Worm (Caenorhabditis elegans) whole organism, L1 larva: ENCODE data around the gene faah-4.
"Not testable (repeated sequence)": the region's sequence is repeated elsewhere in the genome, so short reads cannot be mapped to it uniquely, and the experiment has no call there.

Experiments used
- C34B4.2 ChIP-seq: sonication (generic microtip); optimal IDR thresholded peaks from 2 replicates; lab custom pipeline; 2017; ENCODE audit warnings: mild to moderate bottlenecking, missing genetic modification characterization, missing compliant biosample characterization
- alr-1 ChIP-seq: fragments of 200-800 bp; sonication (Bioruptor generic); optimal IDR thresholded peaks from 2 replicates; lab custom pipeline; 2018; ENCODE audit warnings: borderline replicate concordance, mild to moderate bottlenecking, missing genetic modification characterization, missing compliant biosample characterization
- ceh-63 ChIP-seq: fragments of 200-800 bp; sonication (Bioruptor generic); optimal IDR thresholded peaks from 2 replicates; lab custom pipeline; 2018; ENCODE audit warnings: mild to moderate bottlenecking, missing genetic modification characterization, missing compliant biosample characterization
- ceh-90 ChIP-seq: sonication (generic microtip); optimal IDR thresholded peaks from 2 replicates; lab custom pipeline; 2016; ENCODE audit warnings: missing genetic modification characterization, missing compliant biosample characterization
- efl-1 ChIP-seq, 4 experiments: fragments of 150-350 bp; optimal IDR thresholded peaks in 3 of 4; peaks in 1 of 4; 1 replicate in 1 of 4; 2 replicates in 3 of 4; lab custom pipeline; 2014; ENCODE audit warnings: missing biosample characterization in 2 of 4, missing genetic modification characterization in 2 of 4, missing genetic modification reagents in 2 of 4
- elt-2 ChIP-seq: sonication (generic microtip); optimal IDR thresholded peaks from 2 replicates; lab custom pipeline; 2016; ENCODE audit warnings: missing genetic modification characterization, mild to moderate bottlenecking, inconsistent platforms, missing compliant biosample characterization, missing genetic modification reagents
- elt-3 ChIP-seq, 6 experiments: fragments of 150-350 bp in 1 of 6; sonication (generic microtip); optimal IDR thresholded peaks; 2 replicates each; lab custom pipeline; 2017 to 2018; ENCODE audit warnings: missing biosample characterization in 6 of 6, missing genetic modification characterization in 6 of 6, inconsistent platforms in 1 of 6
- ets-5 ChIP-seq: fragments of 200-800 bp; sonication (Bioruptor generic); IDR thresholded peaks from 2 replicates; pipeline ENCODE4 v1.3.6; 2022; ENCODE audit warnings: missing genetic modification characterization, missing compliant biosample characterization
- grh-1 ChIP-seq: fragments of 200-800 bp; sonication (Bioruptor generic); IDR thresholded peaks from 2 replicates; pipeline ENCODE4 v1.3.6; 2022; ENCODE audit warnings: missing genetic modification reagents, missing genetic modification characterization, missing compliant biosample characterization
- hlh-17 ChIP-seq: fragments of 200-800 bp; sonication (Bioruptor generic); optimal IDR thresholded peaks from 2 replicates; lab custom pipeline; 2018; ENCODE audit warnings: missing genetic modification characterization, mild to moderate bottlenecking, missing compliant biosample characterization, moderate library complexity, borderline replicate concordance
- hlh-4 ChIP-seq: sonication (generic microtip); optimal IDR thresholded peaks from 2 replicates; lab custom pipeline; 2016; ENCODE audit warnings: mild to moderate bottlenecking, missing genetic modification characterization, missing compliant biosample characterization
- lin-13 ChIP-seq: fragments of 150-350 bp; optimal IDR thresholded peaks from 2 replicates; lab custom pipeline; 2014; ENCODE audit warnings: missing biosample characterization, missing genetic modification reagents, missing genetic modification characterization
- lin-15B ChIP-seq: fragments of 150-350 bp; sonication (generic microtip); optimal IDR thresholded peaks from 3 replicates; lab custom pipeline; 2014; ENCODE audit warnings: missing biosample characterization, missing genetic modification characterization
- lin-35 ChIP-seq, 2 experiments: fragments of 150-350 bp; optimal IDR thresholded peaks; 2 replicates each; lab custom pipeline; 2014; ENCODE audit warnings: missing biosample characterization in 2 of 2, missing genetic modification characterization in 2 of 2, missing genetic modification reagents in 2 of 2
- lir-3 ChIP-seq: sonication (generic microtip); optimal IDR thresholded peaks from 2 replicates; lab custom pipeline; 2016; ENCODE audit warnings: mild to moderate bottlenecking, missing genetic modification characterization, moderate library complexity, missing compliant biosample characterization; ENCODE audit not compliant: poor library complexity
- mab-9 ChIP-seq: fragments of 200-800 bp; sonication (Bioruptor generic); IDR thresholded peaks from 2 replicates; pipeline ENCODE4 v1.3.6; 2022; ENCODE audit warnings: missing genetic modification reagents, missing genetic modification characterization, missing compliant biosample characterization
- mef-2 ChIP-seq: fragments of 150-350 bp; optimal IDR thresholded peaks from 2 replicates; lab custom pipeline; 2014; ENCODE audit warnings: missing biosample characterization, missing genetic modification characterization
- mep-1 ChIP-seq: fragments of 150-350 bp; optimal IDR thresholded peaks from 2 replicates; lab custom pipeline; 2014; ENCODE audit warnings: missing biosample characterization, missing genetic modification characterization
- nhr-19 ChIP-seq: fragments of 200-800 bp; sonication (Bioruptor generic); conservative IDR thresholded peaks from 2 replicates; pipeline ENCODE4 v1.3.6; 2022; ENCODE audit warnings: missing genetic modification characterization, missing compliant biosample characterization
- nhr-237 ChIP-seq: fragments of 150-350 bp; optimal IDR thresholded peaks from 2 replicates; lab custom pipeline; 2014; ENCODE audit warnings: missing biosample characterization, missing genetic modification characterization
- nhr-28 ChIP-seq: fragments of 150-350 bp; optimal IDR thresholded peaks from 2 replicates; lab custom pipeline; 2014; ENCODE audit warnings: missing biosample characterization, missing genetic modification characterization
- nhr-47 ChIP-seq: sonication (generic microtip); optimal IDR thresholded peaks from 2 replicates; lab custom pipeline; 2016; ENCODE audit warnings: mild to moderate bottlenecking, missing genetic modification characterization, moderate library complexity, missing compliant biosample characterization
- nhr-71 ChIP-seq: sonication (generic microtip); optimal IDR thresholded peaks from 2 replicates; lab custom pipeline; 2016; ENCODE audit warnings: mild to moderate bottlenecking, missing genetic modification characterization, moderate library complexity, missing compliant biosample characterization
- nhr-77 ChIP-seq: fragments of 150-350 bp; optimal IDR thresholded peaks from 2 replicates; lab custom pipeline; 2014; ENCODE audit warnings: missing biosample characterization, missing genetic modification characterization
- nhr-84 ChIP-seq: sonication (generic microtip); optimal IDR thresholded peaks from 2 replicates; lab custom pipeline; 2017; ENCODE audit warnings: missing biosample characterization, missing genetic modification characterization
- pag-3 ChIP-seq: sonication (generic microtip); optimal IDR thresholded peaks from 2 replicates; lab custom pipeline; 2017; ENCODE audit warnings: missing genetic modification characterization, mild to moderate bottlenecking, missing compliant biosample characterization, antibody characterized with exemption, borderline replicate concordance; ENCODE audit not compliant: insufficient read depth
- pax-3 ChIP-seq: fragments of 200-800 bp; sonication (Bioruptor generic); optimal IDR thresholded peaks from 2 replicates; lab custom pipeline; 2018; ENCODE audit warnings: mild to moderate bottlenecking, missing genetic modification characterization, moderate library complexity, missing compliant biosample characterization
- rnt-1 ChIP-seq: sonication (generic microtip); optimal IDR thresholded peaks from 2 replicates; lab custom pipeline; 2016; ENCODE audit warnings: mild to moderate bottlenecking, missing genetic modification characterization, moderate library complexity, missing compliant biosample characterization
- snpc-4 ChIP-seq: fragments of 150-350 bp; optimal IDR thresholded peaks from 2 replicates; lab custom pipeline; 2014; ENCODE audit warnings: missing biosample characterization, missing genetic modification characterization
- sox-4 ChIP-seq: sonication (generic microtip); optimal IDR thresholded peaks from 2 replicates; lab custom pipeline; 2016; ENCODE audit warnings: missing genetic modification characterization, missing compliant biosample characterization
- tlp-1 ChIP-seq: fragments of 150-350 bp; optimal IDR thresholded peaks from 2 replicates; lab custom pipeline; 2014; ENCODE audit warnings: missing biosample characterization, missing genetic modification characterization
- unc-130 ChIP-seq: fragments of 150-350 bp; optimal IDR thresholded peaks from 2 replicates; lab custom pipeline; 2017; ENCODE audit warnings: missing biosample characterization, missing genetic modification characterization, inconsistent platforms
- unc-86 ChIP-seq: sonication (generic microtip); optimal IDR thresholded peaks from 2 replicates; lab custom pipeline; 2016; ENCODE audit warnings: missing genetic modification characterization, missing compliant biosample characterization

The faah-4 gene

DNA sequence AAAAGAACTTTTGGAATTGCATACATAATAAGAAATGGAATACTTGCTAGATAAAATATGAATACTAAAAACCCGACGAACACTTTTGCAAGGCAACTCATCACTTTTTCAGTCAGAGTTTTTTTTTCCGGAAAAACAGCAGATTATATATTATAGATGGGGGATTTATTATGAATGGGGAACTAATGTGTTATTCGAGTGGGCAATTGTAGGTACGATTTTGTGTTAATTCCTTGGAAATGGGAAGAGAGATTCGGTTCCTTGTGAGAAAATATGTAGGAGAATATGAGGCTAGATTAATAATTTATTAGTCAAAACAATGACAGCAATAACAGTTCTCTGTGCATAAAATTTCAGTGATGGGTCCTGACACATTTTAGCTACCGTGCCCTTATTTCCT lies 18.3 kb downstream of the faah-4 start, which contains the start of gene faah-5:
TSS of gene faah-5 (minus strand) at position 101 of the 400 bp plus-strand sequence.
- no peak for TF ChIP-seq tlp-1 (tag; lab: Kevin White, UChicago)
- no peak for TF ChIP-seq mef-2
- no peak for TF ChIP-seq unc-86 (tag; lab: Kevin White, UChicago)

DNA sequence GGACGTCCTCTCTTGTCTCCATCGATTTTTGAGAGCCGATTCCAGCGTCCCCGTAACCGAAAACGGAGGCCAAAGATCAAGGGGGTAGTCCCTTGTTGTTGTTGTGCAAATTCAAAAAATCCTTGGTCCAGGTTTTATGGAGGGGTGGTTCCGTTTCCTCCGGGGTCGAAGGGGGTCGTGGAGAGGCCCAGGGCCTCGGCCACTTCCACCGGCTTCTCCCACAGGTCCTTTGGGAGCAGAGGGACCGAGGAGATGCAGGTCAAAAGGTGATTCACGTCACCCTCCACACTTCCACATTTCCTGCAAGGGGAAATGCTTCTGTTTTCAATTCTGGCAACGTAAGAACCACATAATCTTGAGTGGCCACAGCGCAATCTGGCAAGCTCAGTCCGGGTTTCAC lies 26.0 kb downstream of the faah-4 start, which contains the start of gene fbxb-22:
TSS of gene fbxb-22 (minus strand) at position 61 of the 400 bp plus-strand sequence.
- TF ChIP-seq pax-3 (tag; lab: Kevin White, UChicago); mab-9 (GFP tag; lab: Robert Waterston, UW); nhr-47 (tag; lab: Kevin White, UChicago): not testable (repeated sequence)

DNA sequence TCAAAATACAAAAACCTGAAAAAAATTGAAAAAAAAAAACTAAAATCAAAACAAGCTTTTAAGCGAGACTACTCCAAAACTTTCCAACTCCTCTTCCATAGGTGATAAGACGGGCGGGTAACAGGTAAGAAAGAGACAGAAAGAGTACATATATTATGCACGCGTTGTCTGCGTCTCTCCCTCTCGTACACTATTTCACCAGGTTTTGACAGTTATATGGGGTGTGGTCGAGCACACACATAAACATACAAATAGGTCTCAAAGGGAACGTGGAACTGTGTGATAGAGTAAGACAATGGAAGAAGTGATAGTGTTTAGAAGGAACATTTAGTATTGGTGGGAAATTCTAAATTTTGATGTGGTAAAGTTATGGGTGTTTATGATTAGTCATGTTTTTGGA lies 28.1 kb downstream of the faah-4 start:
- peak; percentile 24 for TF ChIP-seq elt-2 (tag; lab: Kevin White, UChicago)
- no peak for TF ChIP-seq mep-1 (tag; lab: Kevin White, UChicago)

- TF ChIP-seq lin-35 (GFP tag; optimal IDR thresholded peaks at IDR 0.05; lab: Kevin White, UChicago), result peak in 1 of 2 experiments; percentile 2
- no peak for TF ChIP-seq lin-15B (tag; lab: Kevin White, UChicago)
- TF ChIP-seq elt-2 (tag; lab: Kevin White, UChicago), result peak; percentile 59
- no peak for TF ChIP-seq nhr-47 (tag; lab: Kevin White, UChicago)
- TF ChIP-seq hlh-4 (tag; lab: Kevin White, UChicago), result no peak
- no peak for TF ChIP-seq tlp-1 (tag; lab: Kevin White, UChicago)
- TF ChIP-seq hlh-17 (GFP tag; lab: Kevin White, UChicago), result no peak
- no peak for TF ChIP-seq nhr-77 (tag; lab: Kevin White, UChicago)
- no peak for TF ChIP-seq nhr-237 (tag; lab: Kevin White, UChicago)
- TF ChIP-seq ceh-63 (GFP tag; lab: Kevin White, UChicago), result no peak
- TF ChIP-seq grh-1 (GFP tag; lab: Robert Waterston, UW), result no peak
- no peak for TF ChIP-seq nhr-84 (tag; lab: Kevin White, UChicago)
- TF ChIP-seq sox-4 (tag; lab: Kevin White, UChicago), result no peak
- TF ChIP-seq nhr-28 (tag; lab: Kevin White, UChicago), result no peak
- TF ChIP-seq lir-3 (tag; lab: Kevin White, UChicago), result no peak
- TF ChIP-seq, all 84 proteins: peak for 2
Measured at ce11 chrIII:11878751-11879150, 30.9 kb downstream of the faah-4 start, which contains the start of gene Y56A3A.6. Y56A3A.6 (minus strand) TSS chrIII:11878803.

DNA sequence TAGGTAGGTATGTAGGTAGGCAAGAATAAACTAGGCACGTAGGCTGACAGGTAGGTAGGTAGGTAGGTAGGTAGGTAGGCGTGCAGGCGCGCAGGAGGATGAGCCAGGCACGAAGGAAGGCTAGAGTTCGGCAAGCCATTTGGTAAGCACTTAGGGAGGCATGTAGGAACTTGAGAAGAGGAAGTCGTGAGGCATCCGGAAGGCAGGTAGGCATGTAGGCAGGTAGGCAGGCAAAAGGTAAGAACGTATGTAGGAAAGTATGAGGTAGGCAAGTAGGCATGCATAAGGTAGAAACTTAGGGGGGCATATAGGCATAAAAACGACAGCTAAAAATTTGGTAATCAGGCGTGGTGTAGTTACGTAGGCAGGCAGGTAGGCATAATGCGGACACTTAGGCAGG lies 33.5 kb downstream of the faah-4 start:
- TF ChIP-seq elt-3 (tag; optimal IDR thresholded peaks at IDR 0.05; lab: Kevin White, UChicago) (no peak), pax-3 (tag; lab: Kevin White, UChicago) (no peak), nhr-19 (no peak), sox-4 (tag; lab: Kevin White, UChicago) (no peak), alr-1 (tag; lab: Kevin White, UChicago) (no peak), ceh-90 (tag; lab: Kevin White, UChicago) (no peak), nhr-71 (tag; lab: Kevin White, UChicago) (no peak), rnt-1 (tag; lab: Kevin White, UChicago) (no peak)

DNA sequence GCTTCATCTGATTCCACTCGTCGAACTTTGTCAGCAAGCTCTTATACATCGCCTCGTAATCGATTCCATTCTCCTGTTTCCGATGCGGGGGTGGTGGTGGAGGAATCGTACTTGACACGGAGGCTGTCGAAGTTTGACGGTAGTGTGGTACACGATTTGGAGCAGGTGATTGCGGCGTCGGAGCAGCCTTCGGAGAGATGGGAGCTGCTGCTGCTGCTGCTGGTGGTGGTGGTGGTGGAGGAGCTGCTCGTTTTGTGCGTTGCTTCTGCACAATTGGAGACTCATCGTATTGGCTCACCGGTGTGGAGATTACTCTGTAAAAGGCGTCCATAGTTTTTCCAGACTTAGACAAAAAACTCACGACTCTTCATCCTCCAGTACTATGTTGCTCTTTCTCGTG lies 35.4 kb downstream of the faah-4 start:
- TF ChIP-seq lin-35 (GFP tag; optimal IDR thresholded peaks at IDR 0.05; lab: Kevin White, UChicago), result no peak
- TF ChIP-seq snpc-4, result no peak
- TF ChIP-seq lin-13, result no peak
- no peak for TF ChIP-seq C34B4.2 (tag; lab: Kevin White, UChicago)
- no peak for TF ChIP-seq pag-3 (tag; lab: Kevin White, UChicago)
- TF ChIP-seq unc-130, result no peak
- no peak for TF ChIP-seq ets-5
- no peak for TF ChIP-seq efl-1 (optimal IDR thresholded peaks at IDR 0.05; lab: Kevin White, UChicago)
- peak in 1 of 2 experiments; percentile 33 for TF ChIP-seq efl-1 (GFP tag; optimal IDR thresholded peaks at IDR 0.05 in 1 of 2; lab: Kevin White, UChicago)
- no peak for TF ChIP-seq mab-9 (GFP tag; lab: Robert Waterston, UW)
